Fruit fly (Drosophila melanogaster): ENCODE results near the gene CG15202.
A peak's percentile ranks its signal among the peaks of the same experiment; 100 is the strongest.

CG15202 gene

DNA sequence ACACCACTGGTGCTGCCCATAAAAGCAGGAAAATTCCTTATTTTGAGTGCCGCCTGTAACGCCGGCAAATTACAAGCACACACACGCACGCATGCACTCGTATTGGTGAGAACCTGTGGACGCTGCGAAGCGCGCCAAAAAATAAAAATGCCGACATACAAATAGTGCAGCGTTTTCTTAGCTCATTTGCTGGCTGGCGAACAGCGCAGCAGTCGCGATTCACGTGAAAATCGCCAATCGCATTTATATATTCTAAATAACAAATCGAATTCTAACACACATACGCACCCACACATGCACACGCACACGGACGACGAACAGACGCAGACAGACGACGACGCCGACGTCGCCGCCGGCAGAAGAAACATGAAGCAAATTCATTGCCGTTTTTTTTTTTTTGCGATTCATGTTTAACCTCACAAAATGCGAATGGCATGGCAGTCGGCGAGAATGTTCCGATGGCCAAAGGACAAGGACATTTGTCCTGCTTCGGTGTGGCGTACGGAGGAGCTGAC, 5.3 kb downstream of the CG15202 start:
- TF ChIP-seq cnc (optimal IDR thresholded peaks at IDR 0.05) (no peak), CG12768 (GFP tag; optimal IDR thresholded peaks at IDR 0.05) (no peak), Mnt (GFP tag; optimal IDR thresholded peaks at IDR 0.05) (peak; percentile 81), pad (GFP tag; optimal IDR thresholded peaks at IDR 0.05) (no peak), CG7101 (tag; optimal IDR thresholded peaks at IDR 0.05) (no peak), ovo (GFP tag; optimal IDR thresholded peaks at IDR 0.05) (no peak), bab1 (GFP tag; optimal IDR thresholded peaks at IDR 0.05) (no peak), CG7045 (GFP tag; optimal IDR thresholded peaks at IDR 0.05) (no peak), CG14711 (tag; optimal IDR thresholded peaks at IDR 0.05) (no peak), Clk (GFP tag; optimal IDR thresholded peaks at IDR 0.05) (no peak), CG5204 (GFP tag; optimal IDR thresholded peaks at IDR 0.05) (no peak), cic (GFP tag; optimal IDR thresholded peaks at IDR 0.05) (peak; percentile 9), tj (GFP tag; optimal IDR thresholded peaks at IDR 0.05) (peak; percentile 61), CG33017 (tag; optimal IDR thresholded peaks at IDR 0.05) (no peak), kay (GFP tag; ENCODE audit: borderline replicate concordance) (no peak)

DNA sequence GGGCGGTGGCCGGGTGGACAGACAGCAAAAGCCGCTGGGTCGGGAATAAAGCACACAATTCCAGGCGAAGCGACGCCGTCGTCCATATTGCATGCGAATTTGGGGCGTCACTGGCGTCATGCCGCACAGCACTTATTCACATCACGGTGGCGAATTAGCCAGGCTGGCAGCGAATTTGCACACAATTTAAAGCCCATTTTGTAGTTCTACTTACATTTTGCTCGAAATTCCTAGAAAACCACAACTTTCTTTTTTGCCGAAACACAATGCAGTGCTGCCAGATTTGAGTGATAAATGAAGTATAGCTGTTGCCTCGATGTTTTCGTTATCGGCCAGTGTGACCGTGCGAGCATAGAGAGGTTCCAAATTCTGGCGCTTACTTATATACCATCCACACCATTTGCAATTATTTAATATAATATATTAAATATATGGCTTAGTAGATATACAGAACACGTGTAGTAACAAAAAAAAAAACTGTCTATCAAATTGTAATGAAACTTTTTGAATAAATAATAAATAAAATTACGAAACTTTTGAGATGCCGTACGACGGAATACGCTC, 6.0 kb downstream of the CG15202 start, which contains the start of gene Ran:
Gene Ran (minus strand): TSS at position 445 of the 564 bp plus-strand sequence.
- TF ChIP-seq CG7045 (GFP tag; optimal IDR thresholded peaks at IDR 0.05), result no peak
- TF ChIP-seq bab1 (GFP tag; optimal IDR thresholded peaks at IDR 0.05), result peak; percentile 53

DNA sequence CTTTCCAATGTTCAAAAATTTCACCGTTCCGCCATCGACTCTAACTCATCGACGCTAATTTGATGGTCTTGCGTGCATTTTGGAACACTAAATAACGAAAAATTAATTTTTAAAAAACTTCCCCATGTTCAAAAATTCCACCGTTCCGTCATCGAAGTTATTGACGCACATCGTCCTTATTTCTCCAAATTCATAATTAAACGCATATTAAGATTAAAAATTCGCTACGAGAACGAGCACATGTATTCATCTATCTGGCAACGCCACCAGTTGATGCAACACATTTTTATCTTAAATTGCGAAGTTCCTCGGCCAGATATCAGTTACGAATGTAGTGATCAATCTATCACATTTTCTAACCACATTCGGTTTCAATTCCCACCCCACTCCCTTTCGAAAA, 6.9 kb downstream of the CG15202 start, which contains the start of gene Lint-1:
Gene Lint-1 (plus strand): TSS at position 123 of the 400 bp plus-strand sequence.
- TF ChIP-seq CG33017 (tag; optimal IDR thresholded peaks at IDR 0.05) (no peak), toe (GFP tag; optimal IDR thresholded peaks at IDR 0.05) (peak; percentile 37), CG11617 (GFP tag; optimal IDR thresholded peaks at IDR 0.05) (no peak), CG14711 (tag; optimal IDR thresholded peaks at IDR 0.05) (no peak), ovo (GFP tag; optimal IDR thresholded peaks at IDR 0.05) (peak; percentile 6), CG7101 (tag; optimal IDR thresholded peaks at IDR 0.05) (peak; percentile 33), bab1 (GFP tag; optimal IDR thresholded peaks at IDR 0.05) (peak; percentile 19), CG12768 (GFP tag; optimal IDR thresholded peaks at IDR 0.05) (no peak), cic (GFP tag; optimal IDR thresholded peaks at IDR 0.05) (no peak), Mnt (GFP tag; optimal IDR thresholded peaks at IDR 0.05) (peak; percentile 89), CG5204 (GFP tag; optimal IDR thresholded peaks at IDR 0.05) (peak; percentile 31), CG1620 (GFP tag; optimal IDR thresholded peaks at IDR 0.05) (peak; percentile 66), tj (GFP tag; optimal IDR thresholded peaks at IDR 0.05) (peak; percentile 21)

DNA sequence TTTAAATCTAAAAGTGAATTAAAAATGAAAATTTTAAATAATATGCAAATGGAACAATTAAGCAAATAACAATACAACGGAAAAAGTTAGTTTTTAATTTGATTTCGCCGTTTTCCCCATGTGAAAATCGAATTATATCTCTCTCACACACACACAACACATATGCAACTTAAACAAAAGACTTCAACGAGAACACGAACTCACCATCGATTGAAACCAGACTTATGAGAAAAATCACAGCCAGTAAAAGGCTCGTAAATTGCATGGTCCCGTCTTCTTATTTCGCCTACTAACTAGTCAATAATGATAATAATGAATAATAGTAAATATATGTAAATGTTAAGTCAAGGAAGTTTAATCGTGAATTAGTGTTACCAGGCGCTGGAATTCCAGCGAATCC, 11.1 kb downstream of the CG15202 start:
- TF ChIP-seq CG7101 (tag; optimal IDR thresholded peaks at IDR 0.05) (no peak), kay (GFP tag; ENCODE audit: borderline replicate concordance) (peak; percentile 49), Clk (GFP tag; optimal IDR thresholded peaks at IDR 0.05) (no peak)

DNA sequence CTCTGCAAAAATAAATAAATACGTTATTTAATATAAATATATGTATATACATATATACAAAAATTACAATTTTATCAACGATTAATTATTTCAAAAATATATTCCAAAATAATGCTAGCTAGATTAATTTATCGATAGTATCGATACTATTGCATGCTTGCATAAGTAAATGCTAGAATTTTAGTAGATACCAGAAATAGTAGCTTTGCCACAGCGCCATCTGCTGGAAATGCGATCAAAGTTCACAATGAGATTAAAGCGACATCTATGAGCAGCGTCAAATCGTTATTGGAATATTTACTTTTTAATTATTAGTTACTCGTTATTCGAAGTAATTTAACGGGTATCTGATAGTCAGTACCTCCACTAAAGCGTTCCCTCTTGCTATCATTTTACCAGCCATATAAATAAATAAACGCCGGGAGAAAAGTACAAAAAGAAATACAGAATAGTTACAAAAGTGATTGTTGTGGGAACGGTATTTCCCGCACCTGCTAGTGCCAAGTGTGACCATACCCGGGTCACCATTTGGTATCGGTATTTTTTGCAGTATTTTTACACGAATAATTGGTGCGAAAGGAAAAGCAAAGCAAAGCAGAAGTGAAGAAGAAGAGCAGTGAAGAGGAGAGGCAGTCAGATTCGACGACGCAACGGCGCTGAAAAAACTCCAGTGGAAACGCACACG, 11.6 kb downstream of the CG15202 start, which contains the start of the genes rtv and Dlic:
Gene rtv (minus strand): TSS at position 165 of the 685 bp plus-strand sequence.
Gene Dlic (plus strand): TSS at position 596 of the 685 bp plus-strand sequence.
- TF ChIP-seq CG1620 (GFP tag; optimal IDR thresholded peaks at IDR 0.05) (peak; percentile 19), toe (GFP tag; optimal IDR thresholded peaks at IDR 0.05) (no peak), CG12768 (GFP tag; optimal IDR thresholded peaks at IDR 0.05) (no peak), CG33017 (tag; optimal IDR thresholded peaks at IDR 0.05) (no peak), tj (GFP tag; optimal IDR thresholded peaks at IDR 0.05) (no peak), pad (GFP tag; optimal IDR thresholded peaks at IDR 0.05) (peak; percentile 50), CG14711 (tag; optimal IDR thresholded peaks at IDR 0.05) (no peak), CG5204 (GFP tag; optimal IDR thresholded peaks at IDR 0.05) (peak; percentile 23), CG11617 (GFP tag; optimal IDR thresholded peaks at IDR 0.05) (no peak), cic (GFP tag; optimal IDR thresholded peaks at IDR 0.05) (no peak), kay (GFP tag; ENCODE audit: borderline replicate concordance) (peak; percentile 73), CG7101 (tag; optimal IDR thresholded peaks at IDR 0.05) (peak; percentile 23), CG7045 (GFP tag; optimal IDR thresholded peaks at IDR 0.05) (no peak), cnc (optimal IDR thresholded peaks at IDR 0.05) (no peak), bab1 (GFP tag; optimal IDR thresholded peaks at IDR 0.05) (peak; percentile 5), Crg-1 (GFP tag; optimal IDR thresholded peaks at IDR 0.05) (no peak), ovo (GFP tag; optimal IDR thresholded peaks at IDR 0.05) (peak; percentile 21), Hr96 (GFP tag; optimal IDR thresholded peaks at IDR 0.05) (no peak), Clk (GFP tag; optimal IDR thresholded peaks at IDR 0.05) (no peak), Mnt (GFP tag; optimal IDR thresholded peaks at IDR 0.05) (peak; percentile 12)

DNA sequence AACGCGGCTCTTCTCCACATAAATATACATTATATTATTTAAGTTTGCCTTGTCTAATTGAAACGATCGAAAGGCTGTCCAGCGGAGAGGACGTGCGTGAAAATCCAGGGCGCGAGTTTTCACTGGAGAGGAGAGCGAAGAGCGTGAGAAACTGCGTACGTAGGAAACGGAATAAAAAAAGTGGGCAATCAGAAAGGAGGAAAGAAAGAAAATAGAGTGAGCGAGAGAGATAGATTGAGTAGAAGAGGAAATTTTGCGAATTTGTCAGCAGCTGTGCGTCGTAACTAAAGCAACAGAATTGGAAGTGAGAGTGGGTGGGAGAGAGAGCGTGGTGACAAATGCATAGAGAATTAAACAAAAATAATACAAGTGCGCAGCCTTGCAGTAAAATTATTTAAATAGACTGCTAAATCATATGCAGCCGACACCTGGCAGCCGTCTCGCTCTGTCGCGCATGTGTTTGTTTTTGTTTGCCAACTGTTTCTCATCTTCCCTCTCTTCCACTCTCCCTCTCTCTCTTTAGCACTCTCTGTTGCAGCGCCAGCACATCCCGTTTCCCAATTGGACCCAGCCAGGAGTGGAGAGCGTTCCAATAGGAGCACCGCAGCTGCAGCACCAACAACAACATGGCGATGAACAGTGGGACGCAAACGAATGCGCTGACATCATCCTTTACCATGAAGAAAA, 12.3 kb downstream of the CG15202 start:
- TF ChIP-seq kay (GFP tag; ENCODE audit: borderline replicate concordance), result no peak
- TF ChIP-seq Mnt (GFP tag; optimal IDR thresholded peaks at IDR 0.05), result peak; percentile 44
- no peak for TF ChIP-seq toe (GFP tag; optimal IDR thresholded peaks at IDR 0.05)
- peak; percentile 14 for TF ChIP-seq cic (GFP tag; optimal IDR thresholded peaks at IDR 0.05)
- peak; percentile 57 for TF ChIP-seq tj (GFP tag; optimal IDR thresholded peaks at IDR 0.05)
- TF ChIP-seq CG11617 (GFP tag; optimal IDR thresholded peaks at IDR 0.05), result no peak
- no peak for TF ChIP-seq ovo (GFP tag; optimal IDR thresholded peaks at IDR 0.05)
- TF ChIP-seq cnc (optimal IDR thresholded peaks at IDR 0.05), result no peak
- peak; percentile 2 for TF ChIP-seq CG7101 (tag; optimal IDR thresholded peaks at IDR 0.05)
- TF ChIP-seq Crg-1 (GFP tag; optimal IDR thresholded peaks at IDR 0.05), result peak; percentile 37
- TF ChIP-seq pad (GFP tag; optimal IDR thresholded peaks at IDR 0.05), result peak; percentile 23
